Fruit fly (Drosophila melanogaster) whole organism, embryonic: ENCODE measurements around the gene Rsph3.

Experiments used
- Abd-B ChIP-seq: fragments of 200-800 bp; sonication (Bioruptor generic); optimal IDR thresholded peaks from 2 replicates; lab custom pipeline; 2018; ENCODE audit warnings: missing biosample characterization, mild to moderate bottlenecking, missing genetic modification characterization, moderate library complexity
- Aef1 ChIP-seq: fragments of 200-800 bp; sonication (Bioruptor generic); IDR thresholded peaks from 3 replicates; pipeline ENCODE4 v1.3.6; 2022; ENCODE audit warnings: missing biosample characterization, missing genetic modification characterization
- CG10654 ChIP-seq: fragments of 200-800 bp; sonication (Bioruptor generic); optimal IDR thresholded peaks from 2 replicates; lab custom pipeline; 2016; ENCODE audit warnings: missing biosample characterization, missing genetic modification characterization
- CG11504 ChIP-seq: fragments of 200-800 bp; sonication (Bioruptor generic); optimal IDR thresholded peaks from 3 replicates; lab custom pipeline; 2019; ENCODE audit warnings: missing biosample characterization, mild to moderate bottlenecking, missing genetic modification characterization, moderate library complexity
- CG13296 ChIP-seq: fragments of 200-800 bp; sonication (Bioruptor generic); optimal IDR thresholded peaks from 3 replicates; lab custom pipeline; 2018; ENCODE audit warnings: missing biosample characterization, mild to moderate bottlenecking, missing genetic modification characterization
- CG1529 ChIP-seq: fragments of 200-800 bp; sonication (Bioruptor generic); optimal IDR thresholded peaks from 3 replicates; lab custom pipeline; 2018; ENCODE audit warnings: missing biosample characterization, missing genetic modification characterization
- CG1602 ChIP-seq: fragments of 200-800 bp; sonication (Bioruptor generic); optimal IDR thresholded peaks from 3 replicates; lab custom pipeline; 2016; ENCODE audit warnings: missing biosample characterization, missing genetic modification characterization
- CG17186 ChIP-seq: fragments of 200-800 bp; sonication (Bioruptor generic); optimal IDR thresholded peaks from 3 replicates; lab custom pipeline; 2017; ENCODE audit warnings: missing biosample characterization, missing genetic modification reagents, missing genetic modification characterization
- CG17328 ChIP-seq: fragments of 200-800 bp; sonication (Bioruptor generic); IDR thresholded peaks from 2 replicates; pipeline ENCODE4 v1.3.6; 2022; ENCODE audit warnings: missing biosample characterization, missing genetic modification characterization
- CG17385 ChIP-seq: fragments of 200-800 bp; sonication (Bioruptor generic); optimal IDR thresholded peaks from 3 replicates; lab custom pipeline; 2018; ENCODE audit warnings: missing biosample characterization, mild to moderate bottlenecking, missing genetic modification characterization
- CG33557 ChIP-seq: fragments of 200-800 bp; sonication (Bioruptor generic); optimal IDR thresholded peaks from 2 replicates; lab custom pipeline; 2019; ENCODE audit warnings: missing biosample characterization, mild to moderate bottlenecking, missing genetic modification characterization, moderate library complexity
- CG3847 ChIP-seq: fragments of 200-800 bp; sonication (Bioruptor generic); IDR thresholded peaks from 2 replicates; pipeline ENCODE4 v1.3.6; 2022; ENCODE audit warnings: missing biosample characterization, missing genetic modification characterization
- CG43689 ChIP-seq: fragments of 200-800 bp; sonication (Bioruptor generic); IDR thresholded peaks from 2 replicates; pipeline ENCODE4 v1.3.6; 2022; ENCODE audit warnings: missing biosample characterization, missing genetic modification characterization
- CG6254 ChIP-seq: fragments of 200-800 bp; sonication (Bioruptor generic); optimal IDR thresholded peaks from 3 replicates; lab custom pipeline; 2017; ENCODE audit warnings: mild to moderate bottlenecking, missing biosample characterization, missing genetic modification reagents, missing genetic modification characterization
- CG7556 ChIP-seq: fragments of 200-800 bp; sonication (Bioruptor generic); optimal IDR thresholded peaks from 2 replicates; lab custom pipeline; 2017; ENCODE audit warnings: missing biosample characterization, mild to moderate bottlenecking, missing genetic modification characterization
- CG7786 ChIP-seq: fragments of 200-800 bp; sonication (Bioruptor generic); optimal IDR thresholded peaks from 2 replicates; lab custom pipeline; 2016; ENCODE audit warnings: missing biosample characterization, missing genetic modification characterization
- CG8089 ChIP-seq: fragments of 200-800 bp; sonication (Bioruptor generic); optimal IDR thresholded peaks from 3 replicates; lab custom pipeline; 2016; ENCODE audit warnings: missing biosample characterization, missing genetic modification characterization
- CG9215 ChIP-seq: fragments of 200-800 bp; sonication (Bioruptor generic); IDR thresholded peaks from 2 replicates; pipeline ENCODE4 v1.3.6; 2022; ENCODE audit warnings: missing biosample characterization, missing genetic modification characterization
- CG9817 ChIP-seq: fragments of 200-800 bp; sonication (Bioruptor generic); optimal IDR thresholded peaks from 2 replicates; lab custom pipeline; 2018; ENCODE audit warnings: missing biosample characterization, mild to moderate bottlenecking, missing genetic modification characterization, moderate library complexity
- CG9932 ChIP-seq: fragments of 200-800 bp; sonication (Bioruptor generic); IDR thresholded peaks from 2 replicates; pipeline ENCODE4 v1.3.6; 2022; ENCODE audit warnings: missing biosample characterization, missing genetic modification characterization
- D19B ChIP-seq: fragments of 200-800 bp; sonication (Bioruptor generic); optimal IDR thresholded peaks from 2 replicates; lab custom pipeline; 2017; ENCODE audit warnings: missing biosample characterization, mild to moderate bottlenecking, missing genetic modification characterization
- Fer3 ChIP-seq: fragments of 200-800 bp; sonication (Bioruptor generic); optimal IDR thresholded peaks from 2 replicates; lab custom pipeline; 2018; ENCODE audit warnings: missing biosample characterization, mild to moderate bottlenecking, missing genetic modification characterization, moderate library complexity
- H15 ChIP-seq: fragments of 200-800 bp; sonication (Bioruptor generic); IDR thresholded peaks from 3 replicates; pipeline ENCODE4 v1.3.6; 2022; ENCODE audit warnings: missing biosample characterization, missing genetic modification characterization
- HLH4C ChIP-seq: fragments of 200-800 bp; sonication (Bioruptor generic); IDR thresholded peaks from 3 replicates; pipeline ENCODE4 v1.3.6; 2022; ENCODE audit warnings: missing biosample characterization, missing genetic modification characterization; ENCODE audit not compliant: partially characterized antibody
- MESR4 ChIP-seq: fragments of 200-800 bp; sonication (Bioruptor generic); optimal IDR thresholded peaks from 2 replicates; lab custom pipeline; 2018; ENCODE audit warnings: missing biosample characterization, mild to moderate bottlenecking, missing genetic modification characterization, moderate library complexity
- Myb ChIP-seq: fragments of 200-800 bp; sonication (Bioruptor generic); optimal IDR thresholded peaks from 2 replicates; lab custom pipeline; 2016; ENCODE audit warnings: missing biosample characterization, missing genetic modification characterization
- Ptx1 ChIP-seq: fragments of 200-800 bp; sonication (Bioruptor generic); IDR thresholded peaks from 2 replicates; pipeline ENCODE4 v1.3.6; 2022; ENCODE audit warnings: missing biosample characterization, missing genetic modification characterization
- Sry-δ ChIP-seq: fragments of 200-800 bp; sonication (Bioruptor generic); optimal IDR thresholded peaks from 2 replicates; lab custom pipeline; 2016; ENCODE audit warnings: missing biosample characterization, missing genetic modification characterization
- Xbp1 ChIP-seq: fragments of 200-800 bp; sonication (Bioruptor generic); optimal IDR thresholded peaks from 3 replicates; lab custom pipeline; 2016; ENCODE audit warnings: missing biosample characterization, mild to moderate bottlenecking, missing genetic modification characterization
- ash1 ChIP-seq: fragments of 200-800 bp; sonication (Bioruptor generic); optimal IDR thresholded peaks from 2 replicates; lab custom pipeline; 2018; ENCODE audit warnings: missing biosample characterization, mild to moderate bottlenecking, missing genetic modification characterization
- bcd ChIP-seq: fragments of 200-800 bp; sonication (Bioruptor generic); optimal IDR thresholded peaks from 2 replicates; lab custom pipeline; 2017; ENCODE audit warnings: missing biosample characterization, mild to moderate bottlenecking, missing genetic modification characterization
- chm ChIP-seq: fragments of 200-800 bp; sonication (Bioruptor generic); IDR thresholded peaks from 2 replicates; pipeline ENCODE4 v1.3.6; 2022; ENCODE audit warnings: missing biosample characterization, missing genetic modification characterization
- ci ChIP-seq: fragments of 200-800 bp; sonication (Bioruptor generic); IDR thresholded peaks from 3 replicates; pipeline ENCODE4 v1.3.6; 2022; ENCODE audit warnings: missing biosample characterization, missing genetic modification characterization
- dimm ChIP-seq: fragments of 200-800 bp; sonication (Bioruptor generic); IDR thresholded peaks from 2 replicates; pipeline ENCODE4 v1.3.6; 2022; ENCODE audit warnings: missing biosample characterization, missing genetic modification characterization
- ems ChIP-seq: fragments of 200-800 bp; sonication (Bioruptor generic); optimal IDR thresholded peaks from 3 replicates; lab custom pipeline; 2016; ENCODE audit warnings: missing biosample characterization, missing genetic modification characterization
- fd64A ChIP-seq: fragments of 200-800 bp; sonication (Bioruptor generic); optimal IDR thresholded peaks from 3 replicates; lab custom pipeline; 2018; ENCODE audit warnings: missing biosample characterization, mild to moderate bottlenecking, missing genetic modification characterization
- gem ChIP-seq: fragments of 200-800 bp; sonication (Bioruptor generic); optimal IDR thresholded peaks from 2 replicates; lab custom pipeline; 2019; ENCODE audit warnings: missing biosample characterization, mild to moderate bottlenecking, missing genetic modification characterization, moderate library complexity
- her ChIP-seq: fragments of 200-800 bp; sonication (Bioruptor generic); optimal IDR thresholded peaks from 2 replicates; lab custom pipeline; 2016; ENCODE audit warnings: missing biosample characterization, missing genetic modification characterization
- lab ChIP-seq: fragments of 200-800 bp; sonication (Bioruptor generic); optimal IDR thresholded peaks from 3 replicates; lab custom pipeline; 2017; ENCODE audit warnings: missing biosample characterization, missing genetic modification characterization, mild to moderate bottlenecking, moderate library complexity, missing genetic modification reagents
- lbe ChIP-seq: fragments of 200-800 bp; sonication (Bioruptor generic); optimal IDR thresholded peaks from 2 replicates; lab custom pipeline; 2016; ENCODE audit warnings: missing biosample characterization, mild to moderate bottlenecking, missing genetic modification characterization
- lmd ChIP-seq: fragments of 200-800 bp; sonication (Bioruptor generic); IDR thresholded peaks from 2 replicates; pipeline ENCODE4 v1.3.6; 2022; ENCODE audit warnings: missing biosample characterization, missing genetic modification characterization
- mirr ChIP-seq: fragments of 200-800 bp; sonication (Bioruptor generic); optimal IDR thresholded peaks from 3 replicates; lab custom pipeline; 2018; ENCODE audit warnings: missing biosample characterization, mild to moderate bottlenecking, missing genetic modification characterization
- pb ChIP-seq: fragments of 200-800 bp; sonication (Bioruptor generic); optimal IDR thresholded peaks from 3 replicates; lab custom pipeline; 2016; ENCODE audit warnings: missing biosample characterization, missing genetic modification characterization
- prd ChIP-seq, 3 experiments: fragments of >200 bp in 2 of 3; fragments of 200-800 bp in 1 of 3; sonication (Bioruptor generic) in 1 of 3; optimal IDR thresholded peaks in 2 of 3; IDR thresholded peaks in 1 of 3; 2 replicates in 2 of 3; 3 replicates in 1 of 3; pipeline versions ENCODE4 v1.3.6 to Lab custom; 2017 to 2022; ENCODE audit warnings: missing biosample characterization in 1 of 3, missing genetic modification characterization in 1 of 3
- sd ChIP-seq: fragments of 200-800 bp; sonication (Bioruptor generic); optimal IDR thresholded peaks from 3 replicates; lab custom pipeline; 2018; ENCODE audit warnings: missing biosample characterization, mild to moderate bottlenecking, missing genetic modification characterization, moderate library complexity
- sens-2 ChIP-seq: fragments of 200-800 bp; sonication (Bioruptor generic); IDR thresholded peaks from 2 replicates; pipeline ENCODE4 v1.3.6; 2022; ENCODE audit warnings: missing biosample characterization, missing genetic modification characterization
- tna ChIP-seq: fragments of 200-800 bp; sonication (Bioruptor generic); IDR thresholded peaks from 2 replicates; pipeline ENCODE4 v1.3.6; 2022; ENCODE audit warnings: missing biosample characterization, missing genetic modification characterization; ENCODE audit not compliant: partially characterized antibody
- trem ChIP-seq: fragments of 200-800 bp; optimal IDR thresholded peaks from 3 replicates; lab custom pipeline; 2019; ENCODE audit warnings: missing biosample characterization, mild to moderate bottlenecking, missing genetic modification characterization, moderate library complexity

The Rsph3 gene

DNA sequence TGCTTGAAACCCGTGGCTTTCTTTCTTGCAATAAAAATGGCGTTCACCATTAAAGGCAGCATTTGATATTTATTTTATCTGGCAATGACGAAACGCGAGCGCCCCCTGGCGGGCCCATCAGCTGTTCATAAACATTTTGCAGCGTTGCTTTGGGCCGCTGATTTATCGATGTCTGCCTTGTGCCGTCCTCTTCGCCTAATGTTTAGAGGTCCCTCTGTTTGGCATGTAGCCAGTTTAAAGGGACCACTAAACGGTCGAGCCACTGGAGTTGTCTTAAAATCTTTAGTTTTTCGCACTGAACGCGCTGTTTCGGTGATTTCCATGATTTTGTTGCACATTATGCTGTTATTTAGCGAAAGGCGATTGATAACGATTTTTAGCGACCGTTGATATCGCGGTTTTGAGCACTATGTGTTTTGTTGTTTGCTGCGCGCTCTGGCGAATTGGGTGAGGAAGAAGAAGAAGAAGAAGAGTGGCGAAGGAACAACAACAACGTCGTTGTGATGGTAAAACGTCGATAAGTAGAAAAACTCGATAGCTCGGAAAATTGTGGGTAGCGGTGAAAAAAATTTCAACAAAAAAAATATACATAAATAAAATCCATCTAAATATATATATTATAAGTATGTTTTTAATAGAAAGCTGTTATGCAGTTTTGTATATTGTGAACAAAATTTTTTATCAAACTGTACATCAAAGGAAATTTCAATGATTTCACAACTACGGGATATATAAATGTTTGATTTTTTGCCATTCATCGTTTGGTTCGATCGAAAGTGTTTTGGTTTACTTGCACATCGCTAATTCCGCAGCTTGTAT lies 10.6 kb downstream of the Rsph3 start, which contains the start of the genes velo and Sbds (continued):
- TF ChIP-seq CG7556 (GFP tag; lab: Kevin White, UChicago) (peak; percentile 43), mirr (GFP tag; lab: Kevin White, UChicago) (peak; percentile 42), CG9215 (peak; percentile 100), CG17328 (GFP tag; lab: Robert Waterston, UW) (peak; percentile 22; the same call in 1 of the 2 replicates), sens-2 (GFP tag; lab: Robert Waterston, UW) (0 out of 2 replicates have a peak, but pooled peaks have one; percentile 11), CG43689 (GFP tag; lab: Robert Waterston, UW) (no peak), CG13296 (GFP tag; lab: Kevin White, UChicago) (peak; percentile 61), lbe (GFP tag; lab: Kevin White, UChicago) (peak; percentile 26), CG10654 (no peak), CG17385 (peak; percentile 98), Sry-δ (GFP tag; lab: Kevin White, UChicago) (peak; percentile 82), her (GFP tag; lab: Kevin White, UChicago) (peak; percentile 16), tna (peak; percentile 34), bcd (GFP tag; lab: Kevin White, UChicago) (peak; percentile 24), CG9817 (tag; lab: Kevin White, UChicago) (peak; percentile 52), gem (tag; lab: Kevin White, UChicago) (peak; percentile 72), CG9932 (GFP tag; lab: Robert Waterston, UW) (peak; percentile 74), ems (GFP tag; lab: Kevin White, UChicago) (peak; percentile 17), CG7786 (GFP tag; lab: Kevin White, UChicago) (peak; percentile 15), CG33557 (GFP tag; lab: Kevin White, UChicago) (peak; percentile 39), Ptx1 (peak; percentile 41; the same call in 1 of the 2 replicates), pb (GFP tag; lab: Kevin White, UChicago) (peak; percentile 45), CG3847 (GFP tag; lab: Robert Waterston, UW) (peak; percentile 62), ci (GFP tag; lab: Robert Waterston, UW) (peak; percentile 57; the same call in 2 of the 3 replicates), dimm (GFP tag; lab: Robert Waterston, UW) (no peak), CG8089 (no peak), Aef1 (peak; percentile 75), CG17186 (GFP tag; lab: Kevin White, UChicago) (peak; percentile 0), sd (tag; lab: Kevin White, UChicago) (peak; percentile 33), chm (GFP tag; lab: Robert Waterston, UW) (peak; percentile 43; the same call in 1 of the 2 replicates), Myb (GFP tag; lab: Kevin White, UChicago) (peak; percentile 25), H15 (GFP tag; lab: Robert Waterston, UW) (0 out of 3 replicates have a peak, but pooled peaks have one; percentile 12), lmd (GFP tag; lab: Robert Waterston, UW) (peak; percentile 35; the same call in 1 of the 2 replicates), CG1602 (GFP tag; lab: Kevin White, UChicago) (peak; percentile 34), CG6254 (GFP tag; lab: Kevin White, UChicago) (peak; percentile 33), Abd-B (GFP tag; lab: Kevin White, UChicago) (peak; percentile 40), trem (tag; lab: Kevin White, UChicago) (peak; percentile 48), ash1 (GFP tag; lab: Kevin White, UChicago) (peak; percentile 17), HLH4C (GFP tag; lab: Robert Waterston, UW) (peak; percentile 52; the same call in 2 of the 3 replicates), Xbp1 (GFP tag; lab: Kevin White, UChicago) (peak; percentile 52), fd64A (GFP tag; lab: Kevin White, UChicago) (no peak), lab (peak; percentile 37), CG1529 (GFP tag; lab: Kevin White, UChicago) (no peak), prd (optimal IDR thresholded peaks at IDR 0.05; lab: Kevin White, UChicago) (no peak), prd (GFP tag; IDR thresholded peaks at IDR 0.05; lab: Robert Waterston, UW) (peak; percentile 54; the same call in 2 of the 3 replicates), D19B (peak; percentile 25), CG11504 (tag; lab: Kevin White, UChicago) (peak; percentile 6), MESR4 (GFP tag; lab: Kevin White, UChicago) (peak; percentile 99), Fer3 (peak; percentile 45)
